Worm (Caenorhabditis elegans) whole organism, L3 larva: Measurements from ENCODE around the gene lea-1.

Experiments
- aly-2 ChIP-seq: fragments of 150-350 bp; optimal IDR thresholded peaks from 2 replicates; lab custom pipeline; 2014; ENCODE audit warnings: missing biosample characterization, missing genetic modification characterization
- ama-1 ChIP-seq: fragments of 150-350 bp; optimal IDR thresholded peaks from 2 replicates; lab custom pipeline; 2018
- ceh-82 ChIP-seq: fragments of 150-350 bp; optimal IDR thresholded peaks from 2 replicates; lab custom pipeline; 2014; ENCODE audit warnings: missing biosample characterization, missing genetic modification characterization
- daf-12 ChIP-seq: fragments of 150-350 bp; optimal IDR thresholded peaks from 2 replicates; lab custom pipeline; 2014; ENCODE audit warnings: missing biosample characterization, missing genetic modification reagents, missing genetic modification characterization
- egl-5 ChIP-seq: fragments of 150-350 bp; optimal IDR thresholded peaks from 2 replicates; lab custom pipeline; 2017; ENCODE audit warnings: missing biosample characterization, missing genetic modification reagents, missing genetic modification characterization, inconsistent platforms
- elt-2 ChIP-seq: sonication (generic microtip); optimal IDR thresholded peaks from 2 replicates; lab custom pipeline; 2016; ENCODE audit warnings: missing genetic modification reagents, mild to moderate bottlenecking, missing genetic modification characterization, missing compliant biosample characterization
- elt-3 ChIP-seq, 3 experiments: fragments of 150-350 bp in 1 of 3; sonication (generic microtip) in 2 of 3; optimal IDR thresholded peaks; 2 replicates in 2 of 3; 4 replicates in 1 of 3; lab custom pipeline; 2014 to 2017; ENCODE audit warnings: missing biosample characterization in 3 of 3, missing genetic modification characterization in 3 of 3
- fkh-10 ChIP-seq: sonication (generic microtip); optimal IDR thresholded peaks from 2 replicates; lab custom pipeline; 2017; ENCODE audit warnings: missing biosample characterization, missing genetic modification reagents, missing genetic modification characterization
- fkh-2 ChIP-seq: fragments of 150-350 bp; optimal IDR thresholded peaks from 2 replicates; lab custom pipeline; 2014; ENCODE audit warnings: missing biosample characterization, missing genetic modification reagents, missing genetic modification characterization
- hmg-11 ChIP-seq: sonication (generic microtip); optimal IDR thresholded peaks from 2 replicates; lab custom pipeline; 2016; ENCODE audit warnings: missing genetic modification characterization, missing compliant biosample characterization
- jun-1 ChIP-seq: fragments of 150-350 bp; optimal IDR thresholded peaks from 2 replicates; lab custom pipeline; 2014; ENCODE audit warnings: missing biosample characterization, missing genetic modification reagents, missing genetic modification characterization
- mdl-1 ChIP-seq: fragments of 150-350 bp; optimal IDR thresholded peaks from 2 replicates; lab custom pipeline; 2014; ENCODE audit warnings: missing biosample characterization, missing genetic modification characterization
- mml-1 ChIP-seq: fragments of 150-350 bp; sonication (generic microtip); optimal IDR thresholded peaks from 3 replicates; lab custom pipeline; 2014; ENCODE audit warnings: missing biosample characterization, missing genetic modification characterization
- nfya-1 ChIP-seq: sonication (generic microtip); optimal IDR thresholded peaks from 2 replicates; lab custom pipeline; 2017; ENCODE audit warnings: missing genetic modification characterization, mild to moderate bottlenecking, missing compliant biosample characterization, antibody characterized with exemption, moderate library complexity; ENCODE audit not compliant: insufficient read depth
- nhr-11 ChIP-seq: fragments of 150-350 bp; optimal IDR thresholded peaks from 2 replicates; lab custom pipeline; 2014; ENCODE audit warnings: missing biosample characterization, missing genetic modification characterization
- nhr-12 ChIP-seq: fragments of 150-350 bp; optimal IDR thresholded peaks from 2 replicates; lab custom pipeline; 2014; ENCODE audit warnings: missing biosample characterization, missing genetic modification characterization
- nhr-23 ChIP-seq: fragments of 150-350 bp; optimal IDR thresholded peaks from 2 replicates; lab custom pipeline; 2014; ENCODE audit warnings: missing biosample characterization, missing genetic modification reagents, missing genetic modification characterization
- nhr-67 ChIP-seq: fragments of 150-350 bp; optimal IDR thresholded peaks from 2 replicates; lab custom pipeline; 2014; ENCODE audit warnings: missing biosample characterization, missing genetic modification characterization
- nhr-76 ChIP-seq: fragments of 150-350 bp; sonication (generic microtip); optimal IDR thresholded peaks from 5 replicates; lab custom pipeline; 2014; ENCODE audit warnings: missing biosample characterization, missing genetic modification characterization
- nhr-77 ChIP-seq: fragments of 150-350 bp; optimal IDR thresholded peaks from 2 replicates; lab custom pipeline; 2014; ENCODE audit warnings: missing biosample characterization, missing genetic modification characterization
- pha-4 ChIP-seq: fragments of 150-350 bp; optimal IDR thresholded peaks from 2 replicates; lab custom pipeline; 2014; ENCODE audit warnings: missing biosample characterization, missing genetic modification reagents, missing genetic modification characterization
- skn-1 ChIP-seq: fragments of 150-350 bp; optimal IDR thresholded peaks from 2 replicates; lab custom pipeline; 2014; ENCODE audit warnings: missing biosample characterization, missing genetic modification characterization
- snpc-4 ChIP-seq: fragments of 150-350 bp; optimal IDR thresholded peaks from 2 replicates; lab custom pipeline; 2014; ENCODE audit warnings: missing biosample characterization, missing genetic modification characterization
- tbx-2 ChIP-seq: sonication (generic microtip); optimal IDR thresholded peaks from 2 replicates; lab custom pipeline; 2016; ENCODE audit warnings: mild to moderate bottlenecking, missing genetic modification characterization, missing compliant biosample characterization
- unc-39 ChIP-seq: sonication (generic microtip); optimal IDR thresholded peaks from 4 replicates; lab custom pipeline; 2017; ENCODE audit warnings: missing biosample characterization, missing genetic modification characterization
- unc-62 ChIP-seq: fragments of 150-350 bp; sonication (generic microtip); optimal IDR thresholded peaks from 4 replicates; lab custom pipeline; 2014; ENCODE audit warnings: missing biosample characterization, missing genetic modification reagents, missing genetic modification characterization
- ztf-11 ChIP-seq: fragments of 150-350 bp; optimal IDR thresholded peaks from 2 replicates; lab custom pipeline; 2014; ENCODE audit warnings: missing biosample characterization, missing genetic modification characterization

The lea-1 gene

DNA sequence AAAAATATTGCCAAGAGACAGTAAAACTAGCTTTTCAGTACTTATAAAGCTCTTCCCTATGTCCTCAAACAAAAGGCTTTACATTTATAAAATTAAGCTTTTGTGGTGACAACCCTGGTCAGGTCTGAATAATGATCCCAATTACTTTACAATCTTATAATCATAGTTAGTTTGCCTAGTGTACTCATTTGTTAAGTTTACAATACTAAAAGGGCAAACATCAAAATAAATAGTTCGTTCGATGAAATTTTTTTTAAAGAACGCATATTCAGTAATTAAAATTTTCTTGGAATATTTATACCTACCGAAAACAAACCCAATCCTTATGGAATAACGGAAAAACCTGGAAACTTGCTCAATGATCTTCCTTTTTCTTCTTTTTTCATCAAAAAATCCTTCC, 47.0 kb downstream of the lea-1 start:
- TF ChIP-seq nhr-76 (tag; lab: Kevin White, UChicago), result peak; percentile 59
- TF ChIP-seq mdl-1 (tag; lab: Kevin White, UChicago), result no peak
- no peak for TF ChIP-seq ama-1 (lab: Kevin White, UChicago)
- TF ChIP-seq, all 47 proteins: peak for 1

DNA sequence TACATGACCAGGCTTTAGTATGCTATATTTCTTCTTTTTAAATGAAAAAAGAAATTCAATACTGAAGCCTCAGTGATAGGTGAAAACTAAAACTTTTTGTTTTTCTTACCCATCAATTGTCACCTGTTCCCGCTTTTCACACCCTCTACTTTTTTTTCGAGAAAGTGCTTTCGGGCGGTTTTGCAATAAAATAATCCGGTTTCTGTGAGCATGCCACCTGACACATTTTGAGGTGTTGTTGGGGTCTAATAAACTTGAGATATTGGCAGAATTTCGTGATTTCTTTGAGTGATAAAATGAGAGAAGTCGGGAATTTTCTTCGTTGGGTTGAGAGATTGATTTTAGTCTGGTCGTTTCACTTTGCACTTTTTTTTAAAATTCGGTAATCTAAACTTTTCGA, 48.3 kb downstream of the lea-1 start:
- TF ChIP-seq nhr-76 (tag; lab: Kevin White, UChicago) (peak; percentile 61), fkh-10 (GFP tag; lab: Kevin White, UChicago) (no peak), nfya-1 (tag; lab: Kevin White, UChicago) (peak; percentile 7)

DNA sequence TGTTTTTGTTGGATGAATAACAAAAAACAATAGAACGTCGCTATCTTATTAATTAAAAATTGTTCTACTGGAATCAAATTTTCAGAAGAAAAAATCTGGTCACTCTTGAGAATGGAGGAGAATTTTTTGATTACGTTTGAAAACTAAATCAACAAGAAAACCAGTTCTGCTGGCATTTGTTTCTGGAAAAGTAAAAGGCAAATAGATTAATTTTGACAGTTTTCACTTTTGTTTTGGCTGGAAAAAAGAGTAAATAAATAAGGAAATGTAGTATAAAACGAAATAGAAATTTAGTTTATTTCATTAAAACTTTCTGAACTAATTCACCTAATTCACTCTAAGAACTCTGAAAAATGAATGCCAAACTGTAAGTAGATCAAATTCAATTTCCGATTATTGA, 52.5 kb downstream of the lea-1 start, which contains the start of gene fipr-13:
TSS of gene fipr-13 (plus strand) at position 301 of the 400 bp plus-strand sequence.
- no peak for TF ChIP-seq elt-2 (tag; lab: Kevin White, UChicago)
- no peak for TF ChIP-seq skn-1 (tag; lab: Kevin White, UChicago)
- TF ChIP-seq nhr-77 (tag; lab: Kevin White, UChicago), result no peak
- no peak for TF ChIP-seq mml-1
- no peak for TF ChIP-seq nhr-76 (tag; lab: Kevin White, UChicago)
- no peak for TF ChIP-seq nhr-23 (tag; lab: Kevin White, UChicago)
- no peak for TF ChIP-seq snpc-4 (tag; lab: Kevin White, UChicago)
- no peak for TF ChIP-seq mdl-1 (tag; lab: Kevin White, UChicago)
- no peak for TF ChIP-seq nhr-11 (tag; lab: Kevin White, UChicago)
- TF ChIP-seq ztf-11 (tag; lab: Kevin White, UChicago), result no peak
- no peak for TF ChIP-seq unc-39
- TF ChIP-seq hmg-11 (tag; lab: Kevin White, UChicago), result no peak
- no peak for TF ChIP-seq jun-1 (tag; lab: Kevin White, UChicago)
- TF ChIP-seq ama-1 (lab: Kevin White, UChicago), result no peak
- no peak for TF ChIP-seq ceh-82 (tag; lab: Kevin White, UChicago)
- no peak for TF ChIP-seq daf-12 (tag; lab: Kevin White, UChicago)
- TF ChIP-seq, all 47 proteins: peak for 0

DNA sequence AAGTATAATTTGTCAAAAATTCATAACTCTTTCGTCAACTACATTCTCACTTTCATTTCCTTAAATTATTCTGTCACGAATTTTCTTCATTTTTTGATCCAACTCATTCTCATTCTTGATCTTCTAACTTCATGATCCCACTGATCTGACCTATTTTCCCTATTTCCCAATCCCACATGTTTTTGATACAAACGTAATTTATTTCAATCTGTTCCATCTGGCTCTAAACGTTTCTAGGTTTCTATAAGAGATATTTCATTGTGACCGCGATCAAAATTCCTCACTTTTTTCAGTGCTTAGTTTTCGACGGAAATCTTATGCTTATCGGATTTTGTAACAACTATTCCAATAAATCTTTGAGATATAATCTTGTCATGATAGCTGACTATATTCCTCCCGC, 54.0 kb downstream of the lea-1 start:
- TF ChIP-seq nhr-67 (tag; lab: Kevin White, UChicago) (no peak), egl-5 (tag; lab: Kevin White, UChicago) (no peak), nhr-12 (tag; lab: Kevin White, UChicago) (no peak), pha-4 (tag; lab: Kevin White, UChicago) (no peak), snpc-4 (tag; lab: Kevin White, UChicago) (no peak), nhr-76 (tag; lab: Kevin White, UChicago) (no peak)

DNA sequence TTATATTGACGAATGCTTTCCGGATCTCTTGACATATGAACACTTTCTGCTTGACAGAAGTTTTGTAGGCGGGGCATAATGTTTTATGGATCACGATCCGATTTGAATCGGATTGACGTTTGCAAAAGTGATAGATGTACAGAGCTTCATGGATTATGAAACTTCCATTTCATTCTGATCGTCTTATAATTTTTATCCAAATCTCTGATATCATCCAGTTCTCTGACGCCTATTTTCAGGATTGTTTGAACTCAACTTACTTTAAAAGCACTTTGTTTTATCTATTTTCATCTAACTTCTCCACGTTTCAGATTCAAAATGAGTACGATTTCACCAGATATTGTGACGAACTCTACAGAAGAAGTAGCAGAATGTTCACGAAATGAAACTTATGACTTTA, 55.0 kb downstream of the lea-1 start, which contains the start of gene npr-39:
TSS of gene npr-39 (plus strand) at position 301 of the 400 bp plus-strand sequence.
- TF ChIP-seq nhr-76 (tag; lab: Kevin White, UChicago) (peak; percentile 43), ztf-11 (tag; lab: Kevin White, UChicago) (no peak)

DNA sequence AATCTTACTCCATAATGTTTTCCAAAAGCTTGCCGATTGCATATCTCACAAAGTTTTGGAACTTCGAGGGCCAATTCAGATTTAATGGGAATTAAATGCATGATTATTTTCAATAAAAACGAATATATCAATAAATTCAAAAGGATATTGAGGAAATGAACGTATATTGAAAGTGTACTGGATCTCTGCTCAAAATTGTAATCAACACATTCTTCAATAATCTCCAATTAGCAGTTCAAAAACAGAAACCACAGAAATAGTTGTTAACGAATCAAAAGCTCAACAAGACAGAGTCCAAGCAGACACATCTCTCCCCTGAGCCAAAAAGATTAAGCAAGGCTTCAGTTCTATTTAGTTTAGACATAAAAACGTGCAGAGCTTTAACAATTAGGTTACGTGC, 58.8 kb downstream of the lea-1 start, which contains the start of gene nhr-192:
TSS of gene nhr-192 (minus strand) at position 101 of the 400 bp plus-strand sequence.
- TF ChIP-seq aly-2 (tag; lab: Kevin White, UChicago) (no peak), fkh-10 (GFP tag; lab: Kevin White, UChicago) (no peak), egl-5 (tag; lab: Kevin White, UChicago) (no peak), mdl-1 (tag; lab: Kevin White, UChicago) (no peak)

DNA sequence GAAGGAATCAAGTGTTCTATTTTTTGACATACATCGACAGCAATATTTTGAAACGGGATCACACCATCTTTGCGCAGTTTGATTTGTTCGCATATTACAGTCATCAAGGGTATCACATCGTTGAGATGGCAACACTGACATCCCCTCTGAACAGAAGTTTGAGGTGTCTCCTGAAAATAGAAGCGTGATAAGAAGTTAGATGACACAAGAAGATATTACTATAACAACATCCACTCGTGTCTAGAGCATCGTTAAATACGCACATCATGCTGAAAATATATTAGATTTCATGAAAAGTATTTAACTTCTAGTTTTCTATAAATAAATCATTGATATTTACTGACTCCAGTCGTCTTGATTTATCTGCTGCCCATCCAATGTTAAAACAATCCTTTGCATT, 61.0 kb downstream of the lea-1 start:
- TF ChIP-seq unc-62 (GFP tag; lab: Kevin White, UChicago) (no peak), elt-3 (tag; optimal IDR thresholded peaks at IDR 0.05; lab: Kevin White, UChicago) (no peak)

DNA sequence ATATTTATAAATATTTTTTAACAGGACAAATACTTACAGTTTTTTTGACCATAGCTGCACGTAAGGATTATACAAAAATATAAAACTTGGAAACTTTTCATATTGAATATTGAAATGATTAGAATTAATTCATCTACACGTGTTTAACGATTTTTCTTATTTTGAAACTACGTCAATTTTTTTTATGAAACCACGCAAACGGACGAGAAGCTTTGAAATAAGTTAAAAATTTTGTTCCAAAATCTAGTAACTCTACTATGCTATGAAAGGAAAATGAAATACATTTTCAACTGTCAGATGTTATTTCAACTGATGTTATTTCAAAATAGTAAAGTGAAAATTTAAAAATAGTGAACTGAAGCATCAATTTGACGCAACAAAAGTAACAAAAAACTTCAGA, 62.1 kb downstream of the lea-1 start, which contains the start of gene F57A8.6:
TSS of gene F57A8.6 (minus strand) at position 101 of the 400 bp plus-strand sequence.
- TF ChIP-seq fkh-2 (tag; lab: Kevin White, UChicago) (no peak), tbx-2 (tag; lab: Kevin White, UChicago) (no peak), nhr-76 (tag; lab: Kevin White, UChicago) (peak; percentile 46)
